Worm (Caenorhabditis elegans) whole organism, L1 larva: ENCODE data around the gene egl-2.

Source experiments
- C34B4.2 ChIP-seq: sonication (generic microtip); optimal IDR thresholded peaks from 2 replicates; lab custom pipeline; 2017; ENCODE audit warnings: mild to moderate bottlenecking, missing genetic modification characterization, missing compliant biosample characterization
- ama-1 ChIP-seq: fragments of 150-350 bp; optimal IDR thresholded peaks from 2 replicates; lab custom pipeline; 2014
- blmp-1 ChIP-seq: fragments of 150-350 bp; optimal IDR thresholded peaks from 2 replicates; lab custom pipeline; 2014; ENCODE audit warnings: missing biosample characterization, missing genetic modification characterization
- ceh-63 ChIP-seq: fragments of 200-800 bp; sonication (Bioruptor generic); optimal IDR thresholded peaks from 2 replicates; lab custom pipeline; 2018; ENCODE audit warnings: mild to moderate bottlenecking, missing genetic modification characterization, missing compliant biosample characterization
- ceh-82 ChIP-seq, 3 experiments: fragments of 150-350 bp in 1 of 3; sonication (generic microtip) in 2 of 3; optimal IDR thresholded peaks; 2 replicates each; lab custom pipeline; 2014 to 2017; ENCODE audit warnings: missing biosample characterization in 3 of 3, missing genetic modification characterization in 3 of 3
- ces-1 ChIP-seq: fragments of 150-350 bp; optimal IDR thresholded peaks from 2 replicates; lab custom pipeline; 2014; ENCODE audit warnings: missing biosample characterization, missing genetic modification reagents, missing genetic modification characterization
- efl-1 ChIP-seq, 4 experiments: fragments of 150-350 bp; optimal IDR thresholded peaks in 3 of 4; peaks in 1 of 4; 1 replicate in 1 of 4; 2 replicates in 3 of 4; lab custom pipeline; 2014; ENCODE audit warnings: missing biosample characterization in 2 of 4, missing genetic modification characterization in 2 of 4, missing genetic modification reagents in 2 of 4
- egl-13 ChIP-seq: sonication (generic microtip); optimal IDR thresholded peaks from 2 replicates; lab custom pipeline; 2016; ENCODE audit warnings: missing genotype, missing genetic modification reagents, missing genetic modification characterization, missing compliant biosample characterization
- egl-27 ChIP-seq, 2 experiments: fragments of 150-350 bp in 1 of 2; sonication (generic microtip); optimal IDR thresholded peaks; 3 replicates each; lab custom pipeline; 2017 to 2018; ENCODE audit warnings: missing biosample characterization in 2 of 2, missing genetic modification characterization in 2 of 2, missing genetic modification reagents in 2 of 2
- elt-3 ChIP-seq, 6 experiments: fragments of 150-350 bp in 1 of 6; sonication (generic microtip); optimal IDR thresholded peaks; 2 replicates each; lab custom pipeline; 2017 to 2018; ENCODE audit warnings: missing biosample characterization in 6 of 6, missing genetic modification characterization in 6 of 6, inconsistent platforms in 1 of 6
- ets-5 ChIP-seq: fragments of 200-800 bp; sonication (Bioruptor generic); IDR thresholded peaks from 2 replicates; pipeline ENCODE4 v1.3.6; 2022; ENCODE audit warnings: missing genetic modification characterization, missing compliant biosample characterization
- fkh-10 ChIP-seq: sonication (generic microtip); optimal IDR thresholded peaks from 2 replicates; lab custom pipeline; 2017; ENCODE audit warnings: missing biosample characterization, missing genetic modification reagents, missing genetic modification characterization
- fkh-8 ChIP-seq: sonication (generic microtip); optimal IDR thresholded peaks from 2 replicates; lab custom pipeline; 2016; ENCODE audit warnings: mild to moderate bottlenecking, missing genetic modification characterization, missing compliant biosample characterization
- fos-1 ChIP-seq: fragments of 150-350 bp; optimal IDR thresholded peaks from 2 replicates; lab custom pipeline; 2014; ENCODE audit warnings: missing biosample characterization, missing genetic modification characterization
- irx-1 ChIP-seq: sonication (generic microtip); optimal IDR thresholded peaks from 2 replicates; lab custom pipeline; 2016; ENCODE audit warnings: missing genetic modification characterization, missing compliant biosample characterization
- lin-14 ChIP-seq: fragments of 200-800 bp; sonication (Bioruptor generic); optimal IDR thresholded peaks from 2 replicates; lab custom pipeline; 2018; ENCODE audit warnings: mild to moderate bottlenecking, missing genetic modification characterization, moderate library complexity, missing compliant biosample characterization
- lin-35 ChIP-seq, 2 experiments: fragments of 150-350 bp; optimal IDR thresholded peaks; 2 replicates each; lab custom pipeline; 2014; ENCODE audit warnings: missing biosample characterization in 2 of 2, missing genetic modification characterization in 2 of 2, missing genetic modification reagents in 2 of 2
- lin-39 ChIP-seq: fragments of 150-350 bp; optimal IDR thresholded peaks from 2 replicates; lab custom pipeline; 2014; ENCODE audit warnings: missing biosample characterization, missing genetic modification reagents, missing genetic modification characterization
- mef-2 ChIP-seq: fragments of 150-350 bp; optimal IDR thresholded peaks from 2 replicates; lab custom pipeline; 2014; ENCODE audit warnings: missing biosample characterization, missing genetic modification characterization
- nhr-11 ChIP-seq: fragments of 150-350 bp; optimal IDR thresholded peaks from 2 replicates; lab custom pipeline; 2014; ENCODE audit warnings: missing biosample characterization, missing genetic modification characterization
- nhr-28 ChIP-seq: fragments of 150-350 bp; optimal IDR thresholded peaks from 2 replicates; lab custom pipeline; 2014; ENCODE audit warnings: missing biosample characterization, missing genetic modification characterization
- nhr-47 ChIP-seq: sonication (generic microtip); optimal IDR thresholded peaks from 2 replicates; lab custom pipeline; 2016; ENCODE audit warnings: mild to moderate bottlenecking, missing genetic modification characterization, moderate library complexity, missing compliant biosample characterization
- nhr-71 ChIP-seq: sonication (generic microtip); optimal IDR thresholded peaks from 2 replicates; lab custom pipeline; 2016; ENCODE audit warnings: mild to moderate bottlenecking, missing genetic modification characterization, moderate library complexity, missing compliant biosample characterization
- nhr-76 ChIP-seq: sonication (generic microtip); optimal IDR thresholded peaks from 2 replicates; lab custom pipeline; 2017; ENCODE audit warnings: missing biosample characterization, missing genetic modification characterization
- nhr-84 ChIP-seq: sonication (generic microtip); optimal IDR thresholded peaks from 2 replicates; lab custom pipeline; 2017; ENCODE audit warnings: missing biosample characterization, missing genetic modification characterization
- pag-3 ChIP-seq: sonication (generic microtip); optimal IDR thresholded peaks from 2 replicates; lab custom pipeline; 2017; ENCODE audit warnings: missing genetic modification characterization, mild to moderate bottlenecking, missing compliant biosample characterization, antibody characterized with exemption, borderline replicate concordance; ENCODE audit not compliant: insufficient read depth
- pax-3 ChIP-seq: fragments of 200-800 bp; sonication (Bioruptor generic); optimal IDR thresholded peaks from 2 replicates; lab custom pipeline; 2018; ENCODE audit warnings: mild to moderate bottlenecking, missing genetic modification characterization, moderate library complexity, missing compliant biosample characterization
- rnt-1 ChIP-seq: sonication (generic microtip); optimal IDR thresholded peaks from 2 replicates; lab custom pipeline; 2016; ENCODE audit warnings: mild to moderate bottlenecking, missing genetic modification characterization, moderate library complexity, missing compliant biosample characterization
- snu-23 ChIP-seq: sonication (generic microtip); optimal IDR thresholded peaks from 2 replicates; lab custom pipeline; 2016; ENCODE audit warnings: missing genetic modification characterization, missing compliant biosample characterization
- sptf-1 ChIP-seq: fragments of 150-350 bp; optimal IDR thresholded peaks from 2 replicates; lab custom pipeline; 2014; ENCODE audit warnings: missing biosample characterization, missing genetic modification characterization
- tbx-2 ChIP-seq: sonication (generic microtip); optimal IDR thresholded peaks from 2 replicates; lab custom pipeline; 2016; ENCODE audit warnings: missing genetic modification characterization, missing compliant biosample characterization
- tlp-1 ChIP-seq: fragments of 150-350 bp; optimal IDR thresholded peaks from 2 replicates; lab custom pipeline; 2014; ENCODE audit warnings: missing biosample characterization, missing genetic modification characterization
- unc-130 ChIP-seq: fragments of 150-350 bp; optimal IDR thresholded peaks from 2 replicates; lab custom pipeline; 2017; ENCODE audit warnings: missing biosample characterization, missing genetic modification characterization, inconsistent platforms
- unc-98 ChIP-seq: fragments of 200-800 bp; sonication (Bioruptor generic); IDR thresholded peaks from 2 replicates; pipeline ENCODE4 v1.3.6; 2022; ENCODE audit warnings: missing genetic modification characterization, missing compliant biosample characterization
- zag-1 ChIP-seq: fragments of 150-350 bp; optimal IDR thresholded peaks from 2 replicates; lab custom pipeline; 2014; ENCODE audit warnings: missing biosample characterization, missing genetic modification characterization

egl-2 gene

DNA sequence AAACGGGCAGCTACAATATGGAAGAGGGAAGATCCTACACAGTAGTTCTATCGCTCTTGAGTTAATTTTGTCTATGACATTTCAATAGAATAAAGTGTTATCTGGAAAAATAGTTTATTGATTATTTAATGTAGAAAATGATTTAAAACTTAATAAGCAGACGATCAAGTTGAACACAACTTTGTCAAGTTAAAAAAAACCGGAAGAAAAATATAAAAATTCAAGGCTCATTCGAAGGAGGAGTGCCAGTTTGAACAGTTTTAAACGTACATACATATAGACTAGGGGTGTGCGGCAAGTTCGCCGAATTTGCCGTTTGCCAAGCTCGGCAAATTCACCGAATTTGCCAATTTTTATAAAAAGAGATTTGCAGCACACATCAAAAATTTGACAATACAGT, at the start of gene egl-2:
Gene egl-2, minus strand, starts transcription at position 101 of the 400 bp plus-strand sequence.
- TF ChIP-seq nhr-11 (tag; lab: Kevin White, UChicago) (no peak), efl-1 (optimal IDR thresholded peaks at IDR 0.05; lab: Kevin White, UChicago) (no peak), efl-1 (GFP tag; optimal IDR thresholded peaks at IDR 0.05 in 1 of 2; lab: Kevin White, UChicago) (no peak), lin-35 (GFP tag; optimal IDR thresholded peaks at IDR 0.05; lab: Kevin White, UChicago) (no peak), nhr-71 (no peak), ets-5 (GFP tag; lab: Robert Waterston, UW) (no peak), tbx-2 (tag; lab: Kevin White, UChicago) (no peak), nhr-84 (tag; lab: Kevin White, UChicago) (no peak)
- TF ChIP-seq, all 84 proteins: peak for 0

DNA sequence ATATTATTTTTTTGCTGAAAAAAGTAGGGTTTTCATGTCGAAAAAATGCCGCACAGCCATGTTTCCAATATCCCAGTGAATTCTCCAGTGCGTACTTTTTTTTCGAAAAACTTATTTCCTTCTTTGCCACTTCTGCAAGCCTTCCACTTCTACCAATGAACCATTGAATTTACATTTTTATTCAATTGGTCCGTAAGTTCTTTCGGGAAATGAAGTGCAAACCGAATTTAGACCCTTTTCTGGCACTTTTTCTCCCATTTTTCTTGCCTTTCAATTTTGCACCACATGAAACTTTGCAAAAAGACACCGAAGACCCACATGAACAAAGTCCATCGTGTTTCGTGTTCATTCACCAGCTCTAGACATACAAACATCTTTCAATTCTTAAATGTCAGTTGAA, 43.6 kb upstream of the egl-2 start:
- TF ChIP-seq mef-2 (tag; lab: Kevin White, UChicago) (no peak), nhr-47 (no peak), irx-1 (no peak), C34B4.2 (no peak), unc-98 (GFP tag; lab: Robert Waterston, UW) (no peak), pax-3 (tag; lab: Kevin White, UChicago) (no peak), nhr-76 (tag; lab: Kevin White, UChicago) (no peak), lin-14 (GFP tag; lab: Kevin White, UChicago) (peak; percentile 72), ces-1 (no peak)

DNA sequence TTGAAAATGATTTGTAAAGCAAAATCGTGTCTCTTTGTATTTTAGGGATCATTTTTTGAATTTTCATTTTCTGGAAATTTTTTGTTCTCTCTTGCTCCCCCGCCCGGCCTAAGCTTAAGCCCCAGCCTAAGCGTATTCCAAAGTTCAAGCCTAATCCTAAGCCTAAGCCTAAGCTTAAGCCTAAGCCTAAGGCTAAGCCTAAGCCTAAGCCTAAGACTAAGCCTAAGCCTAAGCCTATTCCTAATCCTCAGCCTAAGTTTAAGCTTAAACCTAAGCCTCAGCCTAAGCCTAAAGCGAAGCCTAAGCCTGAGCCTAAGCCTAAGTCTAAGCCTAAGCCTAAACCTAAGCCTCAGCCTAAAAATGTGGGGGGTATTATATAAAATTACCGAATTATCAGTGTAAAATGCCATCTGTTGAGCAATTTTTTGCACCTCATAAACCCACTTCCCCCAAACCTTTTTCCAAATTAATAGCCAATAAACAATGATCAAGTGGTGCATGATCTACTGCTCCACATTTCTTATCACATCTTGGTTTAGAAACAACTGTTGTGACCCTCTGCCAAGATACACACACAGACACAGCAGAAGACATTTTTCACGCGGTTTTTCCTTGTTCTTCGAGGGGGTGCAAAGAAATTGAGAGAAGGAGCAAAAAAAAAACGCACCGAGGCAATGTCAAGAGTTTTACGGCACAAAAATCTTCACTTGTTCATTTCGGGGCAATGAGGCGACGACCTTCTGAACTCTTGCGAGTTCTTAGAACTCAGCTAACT, 42.3 kb upstream of the egl-2 start:
- TF ChIP-seq snu-23 (GFP tag; lab: Kevin White, UChicago) (peak; percentile 3), nhr-28 (tag; lab: Kevin White, UChicago) (no peak), blmp-1 (tag; lab: Kevin White, UChicago) (no peak), unc-130 (tag; lab: Kevin White, UChicago) (peak; percentile 30), pag-3 (tag; lab: Kevin White, UChicago) (peak; percentile 27), rnt-1 (tag; lab: Kevin White, UChicago) (peak; percentile 57), lin-14 (GFP tag; lab: Kevin White, UChicago) (peak; percentile 82), elt-3 (tag; optimal IDR thresholded peaks at IDR 0.05; lab: Kevin White, UChicago) (no peak), efl-1 (optimal IDR thresholded peaks at IDR 0.05; lab: Kevin White, UChicago) (no peak), efl-1 (GFP tag; optimal IDR thresholded peaks at IDR 0.05 in 1 of 2; lab: Kevin White, UChicago) (peak in 1 of 2 experiments; percentile 75), nhr-71 (peak; percentile 36)
- TF ChIP-seq, all 84 proteins: peak for 7

DNA sequence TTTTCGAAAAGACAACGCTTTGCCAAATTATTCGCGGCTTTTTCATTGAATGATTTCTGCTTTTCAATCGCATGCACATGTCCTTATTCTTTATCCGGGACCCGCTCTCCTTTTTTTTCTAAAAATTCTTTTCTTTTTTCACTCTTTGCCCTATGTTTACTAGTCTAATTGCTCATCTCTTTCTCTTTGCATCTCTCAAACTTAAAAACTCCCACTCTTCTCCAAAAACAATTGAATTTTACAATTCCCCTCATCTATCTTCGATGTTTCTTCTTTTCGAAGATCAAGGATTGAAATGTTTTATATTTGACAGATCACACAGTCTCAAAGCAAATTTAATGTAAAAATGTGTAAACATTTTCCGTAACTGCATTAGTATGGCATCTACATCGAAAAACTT, 38.6 kb upstream of the egl-2 start:
- TF ChIP-seq nhr-11 (tag; lab: Kevin White, UChicago) (no peak), efl-1 (optimal IDR thresholded peaks at IDR 0.05; lab: Kevin White, UChicago) (no peak), efl-1 (GFP tag; optimal IDR thresholded peaks at IDR 0.05 in 1 of 2; lab: Kevin White, UChicago) (peak in 1 of 2 experiments; percentile 68), lin-14 (GFP tag; lab: Kevin White, UChicago) (peak; percentile 58), fkh-10 (peak; percentile 18)

DNA sequence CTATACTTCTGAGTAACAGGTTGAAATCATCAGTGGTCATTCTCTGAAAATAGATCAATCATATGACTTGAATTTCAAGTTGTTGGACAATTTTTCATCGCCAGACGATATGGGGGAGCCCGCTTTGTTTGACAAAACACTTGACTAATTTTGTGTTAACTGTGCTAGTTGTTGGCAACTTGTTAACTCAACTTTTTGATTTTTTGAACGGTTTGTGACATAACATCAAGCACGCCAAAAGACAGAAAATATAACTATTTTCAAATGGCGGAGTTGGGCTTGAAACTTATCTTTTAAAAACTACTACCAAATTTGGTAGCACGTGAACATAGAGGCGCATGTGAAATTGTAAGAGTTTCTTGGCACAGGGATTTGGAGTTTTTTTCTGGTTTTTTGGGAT, 36.8 kb upstream of the egl-2 start:
- TF ChIP-seq ceh-63 (GFP tag; lab: Kevin White, UChicago): no peak
- no peak for TF ChIP-seq fos-1 (tag; lab: Kevin White, UChicago)
- TF ChIP-seq tlp-1 (tag; lab: Kevin White, UChicago): no peak
- TF ChIP-seq egl-13: no peak
- no peak for TF ChIP-seq fkh-8
- TF ChIP-seq sptf-1: no peak
- TF ChIP-seq elt-3 (tag; optimal IDR thresholded peaks at IDR 0.05; lab: Kevin White, UChicago): no peak
- TF ChIP-seq zag-1: no peak
- no peak for TF ChIP-seq fkh-10
- TF ChIP-seq lin-39 (tag; lab: Kevin White, UChicago): no peak
- no peak for TF ChIP-seq egl-27 (tag; optimal IDR thresholded peaks at IDR 0.05; lab: Kevin White, UChicago)
- no peak for TF ChIP-seq ceh-82 (tag; optimal IDR thresholded peaks at IDR 0.05; lab: Kevin White, UChicago)
- TF ChIP-seq ama-1 (lab: Kevin White, UChicago): no peak
